Fruit fly (Drosophila melanogaster) whole organism, embryonic: Measurements from ENCODE around the gene CG8765.
"Not testable (repeated sequence)": the region's sequence is repeated elsewhere in the genome, so short reads cannot be mapped to it uniquely, and the experiment has no call there.

Source experiments
- CG10654 ChIP-seq: fragments of 200-800 bp; sonication (Bioruptor generic); optimal IDR thresholded peaks from 2 replicates; lab custom pipeline; 2016; ENCODE audit warnings: missing biosample characterization, missing genetic modification characterization
- CG11093 ChIP-seq: fragments of 200-800 bp; sonication (Bioruptor generic); IDR thresholded peaks from 3 replicates; pipeline ENCODE4 v1.3.6; 2022; ENCODE audit warnings: missing biosample characterization, missing genetic modification characterization
- CG14860 ChIP-seq: fragments of 200-800 bp; sonication (Bioruptor generic); IDR thresholded peaks from 3 replicates; pipeline ENCODE4 v1.3.6; 2022; ENCODE audit warnings: missing biosample characterization, missing genetic modification characterization; ENCODE audit not compliant: partially characterized antibody
- CG15514 ChIP-seq: fragments of 200-800 bp; sonication (Bioruptor generic); optimal IDR thresholded peaks from 3 replicates; lab custom pipeline; 2017; ENCODE audit warnings: missing biosample characterization, missing genetic modification characterization, mild to moderate bottlenecking, moderate library complexity, missing genetic modification reagents
- CG34376 ChIP-seq: fragments of 200-800 bp; sonication (Bioruptor generic); optimal IDR thresholded peaks from 2 replicates; lab custom pipeline; 2018; ENCODE audit warnings: missing biosample characterization, mild to moderate bottlenecking, missing genetic modification characterization
- CG7963 ChIP-seq: fragments of 200-800 bp; sonication (Bioruptor generic); IDR thresholded peaks from 3 replicates; pipeline ENCODE4 v1.3.6; 2022; ENCODE audit warnings: missing biosample characterization, missing genetic modification characterization; ENCODE audit not compliant: partially characterized antibody
- Nf-YA ChIP-seq: fragments of 200-800 bp; sonication (Bioruptor generic); IDR thresholded peaks from 2 replicates; pipeline ENCODE4 v1.3.6; 2022; ENCODE audit warnings: missing biosample characterization, missing genetic modification characterization
- Six4 ChIP-seq: fragments of 200-800 bp; sonication (Bioruptor generic); optimal IDR thresholded peaks from 2 replicates; lab custom pipeline; 2016; ENCODE audit warnings: missing biosample characterization, missing genetic modification characterization
- ab ChIP-seq: fragments of 200-800 bp; sonication (Bioruptor generic); optimal IDR thresholded peaks from 2 replicates; lab custom pipeline; 2016; ENCODE audit warnings: missing biosample characterization, missing genetic modification characterization
- lola ChIP-seq, 3 experiments: fragments of >200 bp in 2 of 3; fragments of 200-800 bp in 1 of 3; sonication (Bioruptor generic) in 1 of 3; optimal IDR thresholded peaks; 2 replicates each; lab custom pipeline; 2017 to 2019; ENCODE audit warnings: missing biosample characterization in 3 of 3, missing genetic modification characterization in 3 of 3, mild to moderate bottlenecking in 1 of 3, moderate library complexity in 1 of 3
- pzg ChIP-seq: fragments of 200-800 bp; sonication (Bioruptor generic); optimal IDR thresholded peaks from 3 replicates; lab custom pipeline; 2018; ENCODE audit warnings: missing biosample characterization, mild to moderate bottlenecking, missing genetic modification characterization, moderate library complexity

- TF ChIP-seq Six4 (GFP tag; lab: Kevin White, UChicago); CG14860 (GFP tag; lab: Robert Waterston, UW); CG34376 (GFP tag; lab: Kevin White, UChicago); lola (GFP tag; optimal IDR thresholded peaks at IDR 0.05; lab: Kevin White, UChicago); CG15514 (GFP tag; lab: Kevin White, UChicago); CG7963 (GFP tag; lab: Robert Waterston, UW); pzg (GFP tag; lab: Kevin White, UChicago); CG11093 (GFP tag; lab: Robert Waterston, UW); CG10654; Nf-YA (GFP tag; lab: Robert Waterston, UW); ab (GFP tag; lab: Kevin White, UChicago): not testable (repeated sequence)
Observed at dm6 chr3L:19718228-19718627, 31.1 kb upstream of the CG8765 start, which contains the start of gene Trpml.
